Fruit fly (Drosophila melanogaster) whole organism, embryonic: ENCODE results near the gene Idi.
A peak's percentile ranks its signal among the peaks of the same experiment; 100 is the strongest.

Experiments
- Atf-2 ChIP-seq: fragments of 200-800 bp; sonication (Bioruptor generic); optimal IDR thresholded peaks from 2 replicates; lab custom pipeline; 2016; ENCODE audit warnings: missing biosample characterization, missing genetic modification characterization
- Blimp-1 ChIP-seq: fragments of 200-800 bp; sonication (Bioruptor generic); optimal IDR thresholded peaks from 3 replicates; lab custom pipeline; 2018; ENCODE audit warnings: missing biosample characterization, missing genetic modification characterization, mild to moderate bottlenecking, moderate library complexity, missing genetic modification reagents
- CG10366 ChIP-seq: fragments of 200-800 bp; sonication (Bioruptor generic); IDR thresholded peaks from 2 replicates; pipeline ENCODE4 v1.3.6; 2022; ENCODE audit warnings: missing biosample characterization, missing genetic modification characterization
- CG11504 ChIP-seq: fragments of 200-800 bp; sonication (Bioruptor generic); optimal IDR thresholded peaks from 3 replicates; lab custom pipeline; 2019; ENCODE audit warnings: missing biosample characterization, mild to moderate bottlenecking, missing genetic modification characterization, moderate library complexity
- CG12071 ChIP-seq: fragments of 200-800 bp; sonication (Bioruptor generic); optimal IDR thresholded peaks from 3 replicates; lab custom pipeline; 2018; ENCODE audit warnings: missing biosample characterization, mild to moderate bottlenecking, missing genetic modification characterization
- CG13123 ChIP-seq: fragments of 200-800 bp; sonication (Bioruptor generic); optimal IDR thresholded peaks from 2 replicates; lab custom pipeline; 2016; ENCODE audit warnings: missing biosample characterization, missing genetic modification characterization
- CG14441 ChIP-seq: fragments of 200-800 bp; sonication (Bioruptor generic); IDR thresholded peaks from 2 replicates; pipeline ENCODE4 v1.3.6; 2022; ENCODE audit warnings: missing biosample characterization, missing genetic modification characterization
- CG15514 ChIP-seq: fragments of 200-800 bp; sonication (Bioruptor generic); optimal IDR thresholded peaks from 3 replicates; lab custom pipeline; 2017; ENCODE audit warnings: missing biosample characterization, missing genetic modification characterization, mild to moderate bottlenecking, moderate library complexity, missing genetic modification reagents
- CG1602 ChIP-seq: fragments of 200-800 bp; sonication (Bioruptor generic); optimal IDR thresholded peaks from 3 replicates; lab custom pipeline; 2016; ENCODE audit warnings: missing biosample characterization, missing genetic modification characterization
- CG16815 ChIP-seq: fragments of 200-800 bp; sonication (Bioruptor generic); optimal IDR thresholded peaks from 3 replicates; lab custom pipeline; 2017; ENCODE audit warnings: missing biosample characterization, mild to moderate bottlenecking, missing genetic modification characterization
- CG17568 ChIP-seq: fragments of 200-800 bp; sonication (Bioruptor generic); optimal IDR thresholded peaks from 2 replicates; lab custom pipeline; 2018; ENCODE audit warnings: missing biosample characterization, mild to moderate bottlenecking, missing genetic modification characterization, moderate library complexity
- CG18476 ChIP-seq: fragments of 200-800 bp; sonication (Bioruptor generic); optimal IDR thresholded peaks from 2 replicates; lab custom pipeline; 2016; ENCODE audit warnings: missing biosample characterization, mild to moderate bottlenecking, missing genetic modification characterization
- CG18764 ChIP-seq: fragments of 200-800 bp; sonication (Bioruptor generic); optimal IDR thresholded peaks from 3 replicates; lab custom pipeline; 2016; ENCODE audit warnings: missing biosample characterization, missing genetic modification characterization
- CG34422 ChIP-seq: fragments of 200-800 bp; sonication (Bioruptor generic); IDR thresholded peaks from 3 replicates; pipeline ENCODE4 v1.3.6; 2022; ENCODE audit warnings: missing biosample characterization, missing genetic modification characterization
- CG4328 ChIP-seq: fragments of 200-800 bp; sonication (Bioruptor generic); optimal IDR thresholded peaks from 3 replicates; lab custom pipeline; 2017; ENCODE audit warnings: missing biosample characterization, missing genetic modification reagents, missing genetic modification characterization
- CG6254 ChIP-seq: fragments of 200-800 bp; sonication (Bioruptor generic); optimal IDR thresholded peaks from 3 replicates; lab custom pipeline; 2017; ENCODE audit warnings: mild to moderate bottlenecking, missing biosample characterization, missing genetic modification reagents, missing genetic modification characterization
- CG6765 ChIP-seq: fragments of 200-800 bp; sonication (Bioruptor generic); optimal IDR thresholded peaks from 3 replicates; lab custom pipeline; 2017; ENCODE audit warnings: missing biosample characterization, mild to moderate bottlenecking, missing genetic modification characterization
- CG6813 ChIP-seq: fragments of 200-800 bp; sonication (Bioruptor generic); optimal IDR thresholded peaks from 2 replicates; lab custom pipeline; 2017; ENCODE audit warnings: missing biosample characterization, missing genetic modification characterization, mild to moderate bottlenecking, moderate library complexity, missing genetic modification reagents
- CG8765 ChIP-seq: fragments of 200-800 bp; sonication (Bioruptor generic); IDR thresholded peaks from 2 replicates; pipeline ENCODE4 v1.3.6; 2022; ENCODE audit warnings: missing biosample characterization, missing genetic modification characterization
- ERR ChIP-seq: fragments of 200-800 bp; sonication (Bioruptor generic); optimal IDR thresholded peaks from 2 replicates; lab custom pipeline; 2016; ENCODE audit warnings: missing biosample characterization, missing genetic modification characterization
- Lhr ChIP-seq: fragments of 200-800 bp; sonication (Bioruptor generic); optimal IDR thresholded peaks from 3 replicates; lab custom pipeline; 2017; ENCODE audit warnings: mild to moderate bottlenecking, missing biosample characterization, missing genetic modification reagents, missing genetic modification characterization
- Meics ChIP-seq: fragments of 200-800 bp; sonication (Bioruptor generic); optimal IDR thresholded peaks from 2 replicates; lab custom pipeline; 2017; ENCODE audit warnings: missing biosample characterization, mild to moderate bottlenecking, missing genetic modification characterization
- Optix ChIP-seq: fragments of 200-800 bp; sonication (Bioruptor generic); IDR thresholded peaks from 3 replicates; pipeline ENCODE4 v1.3.6; 2022; ENCODE audit warnings: missing biosample characterization, missing genetic modification characterization
- bowl ChIP-seq: fragments of 200-800 bp; sonication (Bioruptor generic); IDR thresholded peaks from 2 replicates; pipeline ENCODE4 v1.3.6; 2022; ENCODE audit warnings: missing biosample characterization, missing genetic modification characterization
- bsh ChIP-seq, 2 experiments: fragments of 200-800 bp; sonication (Bioruptor generic); optimal IDR thresholded peaks; 2 replicates each; lab custom pipeline; 2017 to 2018; ENCODE audit warnings: mild to moderate bottlenecking in 2 of 2, missing biosample characterization in 2 of 2, missing genetic modification characterization in 2 of 2, moderate library complexity in 1 of 2
- cad ChIP-seq: fragments of >200 bp; optimal IDR thresholded peaks from 2 replicates; lab custom pipeline; 2017; ENCODE audit warnings: missing biosample characterization, missing genetic modification characterization
- chn ChIP-seq: fragments of 200-800 bp; sonication (Bioruptor generic); optimal IDR thresholded peaks from 2 replicates; lab custom pipeline; 2016; ENCODE audit warnings: missing biosample characterization, missing genetic modification characterization
- en ChIP-seq: fragments of 200-800 bp; sonication (Bioruptor generic); optimal IDR thresholded peaks from 2 replicates; lab custom pipeline; 2016; ENCODE audit warnings: missing biosample characterization, missing genetic modification characterization
- fd64A ChIP-seq: fragments of 200-800 bp; sonication (Bioruptor generic); optimal IDR thresholded peaks from 3 replicates; lab custom pipeline; 2018; ENCODE audit warnings: missing biosample characterization, mild to moderate bottlenecking, missing genetic modification characterization
- fu2 ChIP-seq: fragments of 200-800 bp; sonication (Bioruptor generic); optimal IDR thresholded peaks from 2 replicates; lab custom pipeline; 2016; ENCODE audit warnings: missing biosample characterization, missing genetic modification characterization
- h ChIP-seq: fragments of >200 bp; optimal IDR thresholded peaks from 2 replicates; lab custom pipeline; 2017
- her ChIP-seq: fragments of 200-800 bp; sonication (Bioruptor generic); optimal IDR thresholded peaks from 2 replicates; lab custom pipeline; 2016; ENCODE audit warnings: missing biosample characterization, missing genetic modification characterization
- ind ChIP-seq: fragments of 200-800 bp; sonication (Bioruptor generic); optimal IDR thresholded peaks from 3 replicates; lab custom pipeline; 2016; ENCODE audit warnings: missing biosample characterization, missing genetic modification characterization
- inv ChIP-seq: fragments of 200-800 bp; sonication (Bioruptor generic); IDR thresholded peaks from 2 replicates; pipeline ENCODE4 v1.3.6; 2022; ENCODE audit warnings: missing biosample characterization, missing genetic modification characterization; ENCODE audit not compliant: partially characterized antibody
- jing ChIP-seq: fragments of 200-800 bp; sonication (Bioruptor generic); optimal IDR thresholded peaks from 2 replicates; lab custom pipeline; 2018; ENCODE audit warnings: missing biosample characterization, mild to moderate bottlenecking, missing genetic modification characterization
- lmd ChIP-seq: fragments of 200-800 bp; sonication (Bioruptor generic); IDR thresholded peaks from 2 replicates; pipeline ENCODE4 v1.3.6; 2022; ENCODE audit warnings: missing biosample characterization, missing genetic modification characterization
- lov ChIP-seq, 2 experiments: fragments of 200-800 bp in 1 of 2; fragments of >200 bp in 1 of 2; sonication (Bioruptor generic) in 1 of 2; IDR thresholded peaks in 1 of 2; optimal IDR thresholded peaks in 1 of 2; 2 replicates in 1 of 2; 3 replicates in 1 of 2; pipeline versions ENCODE4 v1.3.6 to Lab custom; 2017 to 2022; ENCODE audit warnings: missing biosample characterization in 1 of 2, missing genetic modification characterization in 1 of 2
- odd ChIP-seq: fragments of 200-800 bp; sonication (Bioruptor generic); optimal IDR thresholded peaks from 2 replicates; lab custom pipeline; 2017; ENCODE audit warnings: missing biosample characterization, mild to moderate bottlenecking, missing genetic modification characterization
- p53 ChIP-seq: fragments of 200-800 bp; sonication (Bioruptor generic); optimal IDR thresholded peaks from 2 replicates; lab custom pipeline; 2016; ENCODE audit warnings: missing biosample characterization, missing genetic modification characterization
- pan ChIP-seq, 4 experiments: fragments of >200 bp in 3 of 4; fragments of 200-800 bp in 1 of 4; sonication (Bioruptor generic) in 1 of 4; optimal IDR thresholded peaks in 3 of 4; IDR thresholded peaks in 1 of 4; 2 replicates each; pipeline versions ENCODE4 v1.3.6 to Lab custom; 2017 to 2022; ENCODE audit warnings: missing biosample characterization in 2 of 4, missing genetic modification characterization in 2 of 4, mixed read lengths in 1 of 4
- pita ChIP-seq: fragments of 200-800 bp; sonication (Bioruptor generic); optimal IDR thresholded peaks from 2 replicates; lab custom pipeline; 2017; ENCODE audit warnings: missing biosample characterization, mild to moderate bottlenecking, missing genetic modification characterization
- pnt ChIP-seq: fragments of 200-800 bp; sonication (Bioruptor generic); optimal IDR thresholded peaks from 3 replicates; lab custom pipeline; 2016; ENCODE audit warnings: missing biosample characterization, missing genetic modification characterization
- pros ChIP-seq: fragments of 200-800 bp; sonication (Bioruptor generic); optimal IDR thresholded peaks from 3 replicates; lab custom pipeline; 2019; ENCODE audit warnings: missing biosample characterization, mild to moderate bottlenecking, missing genetic modification characterization, moderate library complexity
- ro ChIP-seq: fragments of 200-800 bp; sonication (Bioruptor generic); IDR thresholded peaks from 2 replicates; pipeline ENCODE4 v1.3.6; 2022; ENCODE audit warnings: missing biosample characterization, missing genetic modification characterization
- sisA ChIP-seq: fragments of 200-800 bp; sonication (Bioruptor generic); IDR thresholded peaks from 2 replicates; pipeline ENCODE4 v1.3.6; 2022; ENCODE audit warnings: missing biosample characterization, missing genetic modification characterization
- so ChIP-seq: fragments of 200-800 bp; sonication (Bioruptor generic); IDR thresholded peaks from 3 replicates; pipeline ENCODE4 v1.3.6; 2022; ENCODE audit warnings: missing biosample characterization, missing genetic modification characterization
- ssp ChIP-seq: fragments of 200-800 bp; sonication (Bioruptor generic); IDR thresholded peaks from 2 replicates; pipeline ENCODE4 v1.3.6; 2022; ENCODE audit warnings: missing biosample characterization, missing genetic modification characterization
- tup ChIP-seq: fragments of 200-800 bp; sonication (Bioruptor generic); optimal IDR thresholded peaks from 2 replicates; lab custom pipeline; 2016; ENCODE audit warnings: missing biosample characterization, mild to moderate bottlenecking, missing genetic modification characterization, moderate library complexity
- tx ChIP-seq: fragments of 200-800 bp; sonication (Bioruptor generic); optimal IDR thresholded peaks from 2 replicates; lab custom pipeline; 2016; ENCODE audit warnings: missing biosample characterization, missing genetic modification characterization

The Idi gene

DNA sequence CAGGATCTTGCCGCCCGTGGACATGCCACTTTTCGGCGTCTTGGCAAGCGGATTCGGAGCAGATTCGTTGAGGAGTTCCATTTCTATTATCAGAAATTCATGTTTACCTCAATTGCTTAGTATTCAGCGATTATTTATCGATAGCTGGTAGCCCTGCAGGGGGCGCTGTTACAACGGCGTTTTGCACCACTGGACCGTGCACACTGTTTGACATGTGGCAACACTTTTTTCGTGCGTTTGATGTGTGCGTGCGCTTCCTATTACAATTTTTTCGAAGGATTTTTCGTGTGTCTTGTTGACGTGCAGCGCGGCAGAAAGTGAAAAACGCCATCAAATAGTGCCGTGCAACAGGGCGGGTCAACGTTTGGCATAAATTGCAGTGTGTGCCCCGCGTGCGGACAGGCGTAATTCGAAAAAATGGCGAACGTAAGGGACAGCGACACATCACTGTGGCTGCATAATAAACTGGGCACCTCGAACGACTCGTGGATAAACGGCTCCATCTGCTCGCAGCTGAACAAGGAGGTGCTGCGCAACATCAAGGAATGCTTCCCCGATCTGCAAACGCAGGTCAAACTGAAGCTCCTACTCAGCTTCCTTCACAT lies 46.4 kb upstream of the Idi start, which contains the start of the genes CG3337 and Nelf-A (continued):
- TF ChIP-seq CG6813 (GFP tag; lab: Kevin White, UChicago), result peak; percentile 14
- peak; percentile 72 for TF ChIP-seq ind (GFP tag; lab: Kevin White, UChicago)
- TF ChIP-seq cad (GFP tag; lab: Kevin White, UChicago), result no peak
- TF ChIP-seq CG18764 (GFP tag; lab: Kevin White, UChicago), result peak; percentile 32
- TF ChIP-seq her (GFP tag; lab: Kevin White, UChicago), result peak; percentile 74
- TF ChIP-seq pan (optimal IDR thresholded peaks at IDR 0.05; lab: Kevin White, UChicago), result no peak
- TF ChIP-seq pan (GFP tag; optimal IDR thresholded peaks at IDR 0.05 in 1 of 2, IDR thresholded peaks at IDR 0.05 in 1 of 2), result peak in 1 of 2 experiments; percentile 36
- TF ChIP-seq CG14441 (GFP tag; lab: Robert Waterston, UW), result peak; percentile 57
- peak; percentile 6 for TF ChIP-seq CG6765 (GFP tag; lab: Kevin White, UChicago)
- peak; percentile 55 for TF ChIP-seq CG16815 (GFP tag; lab: Kevin White, UChicago)
- no peak for TF ChIP-seq pros (GFP tag; lab: Kevin White, UChicago)
- peak; percentile 73 for TF ChIP-seq fu2 (GFP tag; lab: Kevin White, UChicago)
- peak; percentile 72; the same call in 1 of the 2 replicates for TF ChIP-seq lmd
- 0 out of 3 replicates have a peak, but pooled peaks have one; percentile 19 for TF ChIP-seq so
- peak; percentile 61 for TF ChIP-seq Meics
- no peak for TF ChIP-seq bowl (GFP tag; lab: Robert Waterston, UW)
- TF ChIP-seq pita (GFP tag; lab: Kevin White, UChicago), result no peak
- peak; percentile 55 for TF ChIP-seq CG10366 (GFP tag; lab: Robert Waterston, UW)
- TF ChIP-seq CG34422, result peak; percentile 91
- no peak for TF ChIP-seq CG12071 (GFP tag; lab: Kevin White, UChicago)
- peak; percentile 43 for TF ChIP-seq CG13123
- no peak for TF ChIP-seq CG17568 (GFP tag; lab: Kevin White, UChicago)
- peak; percentile 58 for TF ChIP-seq tx (GFP tag; lab: Kevin White, UChicago)
- no peak for TF ChIP-seq ro (GFP tag; lab: Robert Waterston, UW)
- TF ChIP-seq tup (GFP tag; lab: Kevin White, UChicago), result peak; percentile 23
- no peak for TF ChIP-seq Blimp-1 (GFP tag; lab: Kevin White, UChicago)
- TF ChIP-seq p53, result peak; percentile 82
- peak; percentile 27 for TF ChIP-seq en
- TF ChIP-seq fd64A, result no peak
- peak; percentile 51 for TF ChIP-seq CG1602 (GFP tag; lab: Kevin White, UChicago)
- peak; percentile 64 for TF ChIP-seq ERR (GFP tag; lab: Kevin White, UChicago)
- no peak for TF ChIP-seq lov (optimal IDR thresholded peaks at IDR 0.05; lab: Kevin White, UChicago)
- TF ChIP-seq lov (GFP tag; IDR thresholded peaks at IDR 0.05; lab: Robert Waterston, UW), result 0 out of 3 replicates have a peak, but pooled peaks have one; percentile 52
- peak in 1 of 2 experiments; percentile 50 for TF ChIP-seq bsh (GFP tag; optimal IDR thresholded peaks at IDR 0.05; lab: Kevin White, UChicago)
- TF ChIP-seq odd (GFP tag; lab: Kevin White, UChicago), result no peak
- TF ChIP-seq inv (GFP tag; lab: Robert Waterston, UW), result peak; percentile 80
- TF ChIP-seq Optix (GFP tag; lab: Robert Waterston, UW), result no peak; the same call in 2 of the 3 replicates
- peak; percentile 75 for TF ChIP-seq chn
- TF ChIP-seq CG15514, result peak; percentile 85
- no peak for TF ChIP-seq CG4328 (GFP tag; lab: Kevin White, UChicago)
- TF ChIP-seq CG11504, result no peak
- TF ChIP-seq CG8765 (GFP tag; lab: Robert Waterston, UW), result peak; percentile 41; the same call in 1 of the 2 replicates
- peak; percentile 56 for TF ChIP-seq ssp
- no peak for TF ChIP-seq h (lab: Kevin White, UChicago)
- TF ChIP-seq jing (GFP tag; lab: Kevin White, UChicago), result no peak
- TF ChIP-seq CG6254 (GFP tag; lab: Kevin White, UChicago), result peak; percentile 84
- TF ChIP-seq Lhr (GFP tag; lab: Kevin White, UChicago), result peak; percentile 73
- TF ChIP-seq sisA (GFP tag; lab: Robert Waterston, UW), result peak; percentile 71
- peak; percentile 29 for TF ChIP-seq CG18476 (GFP tag; lab: Kevin White, UChicago)
- TF ChIP-seq Atf-2 (GFP tag; lab: Kevin White, UChicago), result peak; percentile 45
- TF ChIP-seq pnt (GFP tag; lab: Kevin White, UChicago), result peak; percentile 37
